Worm (Caenorhabditis elegans): ENCODE results near the gene gpa-18.

DNA sequence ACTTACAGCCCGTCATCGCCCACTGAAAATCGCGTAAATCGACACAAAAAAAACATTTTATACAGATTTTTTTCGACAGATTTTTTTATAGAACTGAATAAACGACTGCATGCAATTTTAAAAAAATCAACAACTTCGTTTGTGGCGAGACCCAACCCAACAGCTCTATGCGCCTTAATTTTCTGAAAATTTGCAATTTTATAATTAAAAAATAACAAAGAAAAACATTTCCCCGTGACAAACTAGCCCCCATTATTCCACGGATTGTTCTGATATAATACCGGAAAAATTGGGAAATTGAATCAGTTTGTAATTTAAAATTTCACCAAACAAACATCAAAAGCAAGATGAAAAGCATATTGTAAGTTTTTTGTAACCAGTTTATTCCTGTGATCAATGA is 29.4 kb downstream of the gpa-18 start, which contains the start of gene ptp-5.1:
- TF ChIP-seq W03F9.2 (tag; optimal IDR thresholded peaks at IDR 0.05) (no peak), dao-5 (tag; optimal IDR thresholded peaks at IDR 0.05) (no peak), him-1 (tag; optimal IDR thresholded peaks at IDR 0.05) (no peak)
